Fruit fly (Drosophila melanogaster) whole organism, pupa: ENCODE measurements around the gene Tps1.

Experiments
- CG10348 ChIP-seq: fragments of 200-800 bp; sonication (Bioruptor generic); IDR thresholded peaks from 2 replicates; pipeline ENCODE4 v1.3.6; 2022; ENCODE audit warnings: missing biosample characterization, missing genetic modification characterization
- CG12605 ChIP-seq: fragments of 200-800 bp; sonication (Bioruptor generic); IDR thresholded peaks from 2 replicates; pipeline ENCODE4 v1.3.6; 2022; ENCODE audit warnings: missing biosample characterization, missing genetic modification characterization
- CG13204 ChIP-seq: fragments of 200-800 bp; sonication (Bioruptor generic); optimal IDR thresholded peaks from 2 replicates; lab custom pipeline; 2018; ENCODE audit warnings: missing biosample characterization, mild to moderate bottlenecking, missing genetic modification characterization, moderate library complexity
- CG14655 ChIP-seq: fragments of 200-800 bp; sonication (Bioruptor generic); optimal IDR thresholded peaks from 3 replicates; lab custom pipeline; 2017; ENCODE audit warnings: mild to moderate bottlenecking, missing biosample characterization, missing genetic modification reagents, missing genetic modification characterization
- CG15710 ChIP-seq: fragments of 200-800 bp; sonication (Bioruptor generic); optimal IDR thresholded peaks from 2 replicates; lab custom pipeline; 2018; ENCODE audit warnings: missing biosample characterization, mild to moderate bottlenecking, missing genetic modification characterization, moderate library complexity
- CG17806 ChIP-seq: fragments of 200-800 bp; sonication (Bioruptor generic); optimal IDR thresholded peaks from 2 replicates; lab custom pipeline; 2018; ENCODE audit warnings: missing biosample characterization, mild to moderate bottlenecking, missing genetic modification characterization, moderate library complexity
- CG32121 ChIP-seq: fragments of 200-800 bp; sonication (Bioruptor generic); IDR thresholded peaks from 2 replicates; pipeline ENCODE4 v1.3.6; 2022; ENCODE audit warnings: missing biosample characterization, missing genetic modification characterization
- CG34367 ChIP-seq: fragments of 200-800 bp; sonication (Bioruptor generic); optimal IDR thresholded peaks from 2 replicates; lab custom pipeline; 2018; ENCODE audit warnings: missing biosample characterization, mild to moderate bottlenecking, missing genetic modification characterization
- CG4496 ChIP-seq: fragments of 200-800 bp; sonication (Bioruptor generic); IDR thresholded peaks from 3 replicates; pipeline ENCODE4 v1.3.6; 2022; ENCODE audit warnings: missing biosample characterization, missing genetic modification characterization
- CG8159 ChIP-seq: fragments of 200-800 bp; sonication (Bioruptor generic); optimal IDR thresholded peaks from 3 replicates; lab custom pipeline; 2018; ENCODE audit warnings: missing biosample characterization, mild to moderate bottlenecking, missing genetic modification characterization, moderate library complexity
- CG8301 ChIP-seq: fragments of 200-800 bp; sonication (Bioruptor generic); optimal IDR thresholded peaks from 2 replicates; lab custom pipeline; 2018; ENCODE audit warnings: missing biosample characterization, mild to moderate bottlenecking, missing genetic modification characterization
- CG9948 ChIP-seq: fragments of 200-800 bp; sonication (Bioruptor generic); optimal IDR thresholded peaks from 2 replicates; lab custom pipeline; 2018; ENCODE audit warnings: missing biosample characterization, mild to moderate bottlenecking, missing genetic modification characterization, moderate library complexity
- D1 ChIP-seq: fragments of 200-800 bp; sonication (Bioruptor generic); optimal IDR thresholded peaks from 2 replicates; lab custom pipeline; 2018; ENCODE audit warnings: missing biosample characterization, mild to moderate bottlenecking, missing genetic modification characterization, moderate library complexity
- EcR ChIP-seq: fragments of 200-800 bp; sonication (Bioruptor generic); optimal IDR thresholded peaks from 3 replicates; lab custom pipeline; 2019; ENCODE audit warnings: missing biosample characterization, missing genetic modification characterization, mild to moderate bottlenecking, moderate library complexity, missing genetic modification reagents
- Ets98B ChIP-seq: fragments of 200-800 bp; sonication (Bioruptor generic); IDR thresholded peaks from 2 replicates; pipeline ENCODE4 v1.3.6; 2022; ENCODE audit warnings: missing biosample characterization, missing genetic modification characterization
- Pif1A ChIP-seq: fragments of 200-800 bp; sonication (Bioruptor generic); optimal IDR thresholded peaks from 3 replicates; lab custom pipeline; 2016; ENCODE audit warnings: missing biosample characterization, missing genetic modification characterization
- Pif1B ChIP-seq: fragments of 200-800 bp; sonication (Bioruptor generic); optimal IDR thresholded peaks from 3 replicates; lab custom pipeline; 2016; ENCODE audit warnings: missing biosample characterization, missing genetic modification characterization
- Snoo ChIP-seq: fragments of 200-800 bp; sonication (Bioruptor generic); optimal IDR thresholded peaks from 3 replicates; lab custom pipeline; 2017; ENCODE audit warnings: missing biosample characterization, mild to moderate bottlenecking, missing genetic modification characterization, inconsistent platforms
- fd96Ca ChIP-seq: fragments of 200-800 bp; sonication (Bioruptor generic); IDR thresholded peaks from 3 replicates; pipeline ENCODE4 v1.3.6; 2022; ENCODE audit warnings: missing biosample characterization, missing genetic modification characterization
- rn ChIP-seq: fragments of 200-800 bp; sonication (Bioruptor generic); IDR thresholded peaks from 2 replicates; pipeline ENCODE4 v1.3.6; 2022; ENCODE audit warnings: missing biosample characterization, missing genetic modification characterization

Gene Tps1

dm6 chr2L:4386926-4387550 lies 1.1 kb upstream of the Tps1 start, which contains the start of gene Psf2:
Gene Psf2 (minus strand): TSS chr2L:4387356.
- TF ChIP-seq CG4496 (GFP tag; lab: Robert Waterston, UW) (peak; percentile 21; the same call in 1 of the 3 replicates), CG34367 (tag; lab: Kevin White, UChicago) (no peak), CG15710 (no peak), rn (GFP tag; lab: Robert Waterston, UW) (no peak), CG12605 (no peak), CG17806 (tag; lab: Kevin White, UChicago) (no peak), CG14655 (GFP tag; lab: Kevin White, UChicago) (no peak), Snoo (tag; lab: Kevin White, UChicago) (no peak), EcR (no peak)

DNA sequence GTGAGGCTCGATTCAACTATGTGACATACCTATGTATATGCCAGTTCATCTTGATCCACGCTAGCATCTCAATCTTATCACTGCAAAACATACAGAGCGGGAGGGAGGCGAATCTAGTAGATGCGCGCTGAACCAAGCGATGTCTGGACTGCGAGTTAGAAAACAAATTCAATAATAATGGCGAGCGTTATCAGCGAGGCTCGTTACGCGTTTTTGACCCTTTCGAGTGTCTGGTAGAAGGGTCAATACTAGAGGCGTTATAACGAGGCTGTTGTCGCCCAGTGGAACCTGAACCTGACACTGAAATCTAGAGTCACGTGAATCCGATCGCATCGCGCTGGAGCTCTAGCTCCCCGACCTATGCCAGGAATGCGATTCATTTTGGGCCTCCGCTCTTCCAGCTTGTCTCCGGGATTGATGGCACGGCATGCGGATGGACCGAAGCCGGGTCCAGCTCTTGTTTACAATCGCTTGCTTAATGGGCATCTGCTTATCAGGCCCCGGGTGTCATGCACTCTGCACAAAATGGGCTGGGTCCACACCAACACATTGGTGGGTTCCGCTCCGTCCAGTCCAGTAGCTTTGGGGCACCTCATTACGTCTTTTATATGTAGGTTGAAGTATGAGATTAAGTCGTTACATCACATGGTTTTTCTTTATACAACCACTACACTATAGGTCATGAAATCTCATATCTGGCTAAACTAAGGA lies 1.4 kb downstream of the Tps1 start:
- no peak for TF ChIP-seq CG8301 (tag; lab: Kevin White, UChicago)
- TF ChIP-seq EcR = peak; percentile 51
- TF ChIP-seq, all 21 proteins: peak for 1

DNA sequence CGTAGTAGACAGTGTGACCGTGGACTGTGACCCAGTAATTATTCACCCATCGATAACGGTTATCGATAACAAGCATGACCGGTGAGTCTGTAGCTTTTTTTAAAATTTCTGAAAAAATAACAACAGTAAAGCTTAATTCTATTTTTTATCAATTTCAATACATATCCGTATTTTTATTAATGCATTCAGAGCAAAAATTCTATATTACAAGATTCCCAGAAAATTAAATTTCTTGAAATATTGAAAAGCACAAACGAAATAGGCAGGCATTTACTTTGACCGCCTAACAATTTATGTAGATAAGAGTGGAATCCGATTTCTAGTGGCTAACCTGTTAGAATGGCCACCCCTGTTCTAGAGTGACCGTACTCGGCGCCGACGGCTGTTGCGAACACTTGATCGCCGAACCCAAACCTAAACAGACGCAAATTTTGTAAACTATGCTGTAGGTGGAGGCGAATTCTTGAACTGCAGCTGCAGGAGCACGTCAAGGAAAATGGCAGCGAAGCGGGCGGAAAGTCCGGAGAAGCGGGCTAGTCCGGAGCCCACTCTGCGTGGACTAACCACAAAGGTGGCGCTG lies 5.8 kb downstream of the Tps1 start, which contains the start of gene CG3652:
CG3652 (minus strand) TSS at position 35 of the 580 bp plus-strand sequence.
- TF ChIP-seq CG17806 (tag; lab: Kevin White, UChicago) (no peak), Ets98B (no peak), EcR (no peak), Snoo (tag; lab: Kevin White, UChicago) (no peak), CG13204 (no peak), CG12605 (no peak), D1 (tag; lab: Kevin White, UChicago) (no peak), CG9948 (tag; lab: Kevin White, UChicago) (no peak)

DNA sequence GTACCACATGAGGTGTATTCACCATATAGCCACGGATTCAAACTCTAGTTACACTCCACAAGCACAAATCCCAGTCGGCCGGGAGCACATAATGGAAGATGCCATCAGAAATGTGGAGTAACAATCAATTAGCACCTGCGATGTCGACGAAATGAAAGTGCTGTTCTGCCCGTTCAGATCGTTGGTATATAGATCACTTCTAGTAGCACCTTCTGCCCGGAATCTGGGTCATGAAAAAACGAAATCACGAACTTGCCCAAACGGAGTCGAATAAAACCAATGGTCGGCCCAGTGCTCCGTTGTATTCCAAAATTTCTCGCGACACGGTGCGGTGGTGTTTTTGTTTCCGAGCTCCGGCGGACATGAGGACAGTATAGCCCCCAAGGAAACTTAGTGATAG lies 12.5 kb downstream of the Tps1 start, which contains the start of gene CG33003:
CG33003 (plus strand) TSS at position 301 of the 400 bp plus-strand sequence.
- TF ChIP-seq fd96Ca (no peak), D1 (tag; lab: Kevin White, UChicago) (no peak), Pif1B (no peak), Ets98B (no peak), CG8159 (tag; lab: Kevin White, UChicago) (no peak), EcR (no peak), CG34367 (tag; lab: Kevin White, UChicago) (no peak), CG14655 (GFP tag; lab: Kevin White, UChicago) (no peak), CG32121 (no peak), rn (GFP tag; lab: Robert Waterston, UW) (no peak), CG13204 (no peak), CG17806 (tag; lab: Kevin White, UChicago) (no peak)
- TF ChIP-seq, all 21 proteins: peak for 0

- peak; percentile 57; the same call in 2 of the 3 replicates for TF ChIP-seq CG4496 (GFP tag; lab: Robert Waterston, UW)
- TF ChIP-seq CG34367 (tag; lab: Kevin White, UChicago) = no peak
- TF ChIP-seq CG13204 = no peak
- peak; percentile 37; the same call in 1 of the 2 replicates for TF ChIP-seq CG12605
- TF ChIP-seq, all 21 proteins: peak for 2
These were observed 15.0 kb downstream of the Tps1 start, which contains the start of gene Dim1 for dm6 chr2L:4403013-4403604. Gene Dim1 (plus strand): TSS chr2L:4403251.

dm6 chr2L:4410855-4411254 lies 22.7 kb downstream of the Tps1 start, which contains the start of gene CG43055:
Gene CG43055 (plus strand): TSS chr2L:4411155.
- TF ChIP-seq CG32121 = no peak
- TF ChIP-seq CG15710 = no peak
- TF ChIP-seq Ets98B = no peak
- TF ChIP-seq CG4496 (GFP tag; lab: Robert Waterston, UW) = no peak
- TF ChIP-seq, all 21 proteins: peak for 0

dm6 chr2L:4414059-4414458 lies 25.9 kb downstream of the Tps1 start:
- TF ChIP-seq CG9948 (tag; lab: Kevin White, UChicago) (no peak), EcR (no peak)

DNA sequence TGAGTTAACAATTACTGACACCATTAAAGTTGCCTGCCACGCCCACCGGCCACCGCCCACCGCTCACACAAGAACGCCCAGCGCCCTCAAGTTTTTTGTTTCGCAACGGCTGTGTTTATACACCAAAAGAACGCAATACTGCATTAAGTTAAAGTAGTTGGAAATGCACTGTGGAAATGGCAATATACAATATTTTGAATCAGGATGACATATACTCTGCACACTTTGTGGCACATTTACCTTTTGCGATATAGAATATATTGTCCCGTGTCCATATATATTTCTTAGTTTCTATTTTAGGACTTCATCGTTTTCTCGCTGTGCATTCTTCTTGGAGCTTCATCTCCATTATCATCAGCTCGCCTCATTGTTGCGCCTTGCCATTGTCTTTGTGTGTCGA lies 28.0 kb downstream of the Tps1 start:
- no peak for TF ChIP-seq CG9948 (tag; lab: Kevin White, UChicago)
- peak; percentile 35 for TF ChIP-seq CG32121
- peak; percentile 58 for TF ChIP-seq CG15710
- TF ChIP-seq Ets98B = no peak
- TF ChIP-seq CG34367 (tag; lab: Kevin White, UChicago) = peak; percentile 23
- TF ChIP-seq fd96Ca = 0 out of 3 replicates have a peak, but pooled peaks have one; percentile 35
- TF ChIP-seq CG8159 (tag; lab: Kevin White, UChicago) = peak; percentile 65
- no peak for TF ChIP-seq Snoo (tag; lab: Kevin White, UChicago)
- TF ChIP-seq Pif1A = peak; percentile 50
- TF ChIP-seq CG14655 (GFP tag; lab: Kevin White, UChicago) = peak; percentile 54
- no peak for TF ChIP-seq CG10348 (GFP tag; lab: Robert Waterston, UW)
- TF ChIP-seq CG4496 (GFP tag; lab: Robert Waterston, UW) = peak; percentile 43; the same call in 1 of the 3 replicates
- TF ChIP-seq CG17806 (tag; lab: Kevin White, UChicago) = no peak
- no peak for TF ChIP-seq EcR
- no peak for TF ChIP-seq CG13204
- no peak for TF ChIP-seq CG8301 (tag; lab: Kevin White, UChicago)
- TF ChIP-seq D1 (tag; lab: Kevin White, UChicago) = no peak
